Worm (Caenorhabditis elegans) whole organism, mixed stage, embryonic: Measurements from ENCODE around the gene pqn-35.

Source experiments
- blmp-1 ChIP-seq: fragments of 150-350 bp; optimal IDR thresholded peaks from 2 replicates; lab custom pipeline; 2014; ENCODE audit warnings: missing biosample characterization, missing genetic modification characterization
- ces-1 ChIP-seq: fragments of 150-350 bp; optimal IDR thresholded peaks from 2 replicates; lab custom pipeline; 2014; ENCODE audit warnings: missing biosample characterization, missing genetic modification reagents, missing genetic modification characterization
- cnd-1 ChIP-seq: fragments of 200-800 bp; sonication (Bioruptor generic); optimal IDR thresholded peaks from 2 replicates; lab custom pipeline; 2018; ENCODE audit warnings: mild to moderate bottlenecking, missing genetic modification characterization, missing compliant biosample characterization
- lsy-2 ChIP-seq: fragments of 150-350 bp; optimal IDR thresholded peaks from 2 replicates; lab custom pipeline; 2014; ENCODE audit warnings: missing biosample characterization, missing genetic modification characterization
- mls-2 ChIP-seq: sonication (generic microtip); optimal IDR thresholded peaks from 2 replicates; lab custom pipeline; 2016; ENCODE audit warnings: mild to moderate bottlenecking, missing genetic modification characterization, moderate library complexity, missing compliant biosample characterization
- nhr-237 ChIP-seq: fragments of 150-350 bp; optimal IDR thresholded peaks from 2 replicates; lab custom pipeline; 2014; ENCODE audit warnings: missing biosample characterization, missing genetic modification characterization
- nhr-76 ChIP-seq: sonication (generic microtip); optimal IDR thresholded peaks from 2 replicates; lab custom pipeline; 2017; ENCODE audit warnings: missing biosample characterization, missing genetic modification characterization
- pha-4 ChIP-seq: fragments of 150-350 bp; optimal IDR thresholded peaks from 2 replicates; lab custom pipeline; 2018; ENCODE audit warnings: missing biosample characterization, missing genetic modification reagents, missing genetic modification characterization
- unc-39 ChIP-seq: fragments of 150-350 bp; optimal IDR thresholded peaks from 2 replicates; lab custom pipeline; 2014; ENCODE audit warnings: missing biosample characterization, missing genetic modification characterization
- unc-62 ChIP-seq: fragments of 150-350 bp; optimal IDR thresholded peaks from 2 replicates; lab custom pipeline; 2014; ENCODE audit warnings: missing biosample characterization, missing genetic modification reagents, missing genetic modification characterization

- TF ChIP-seq unc-39 (tag; lab: Kevin White, UChicago) = no peak
- no peak for TF ChIP-seq pha-4 (tag; lab: Kevin White, UChicago)
- TF ChIP-seq mls-2 (tag; lab: Kevin White, UChicago) = no peak
- no peak for TF ChIP-seq ces-1 (GFP tag; lab: Kevin White, UChicago)
- no peak for TF ChIP-seq nhr-76 (tag; lab: Kevin White, UChicago)
- TF ChIP-seq cnd-1 = no peak
- TF ChIP-seq lsy-2 = no peak
- TF ChIP-seq unc-62 (GFP tag; lab: Kevin White, UChicago) = no peak
- TF ChIP-seq blmp-1 (tag; lab: Kevin White, UChicago) = no peak
- no peak for TF ChIP-seq nhr-237
Measured at ce11 chrII:4600276-4600675, 12.5 kb upstream of the pqn-35 start.
